Fruit fly (Drosophila melanogaster): ENCODE results near the gene CG11322.
A peak's percentile ranks its signal among the peaks of the same experiment; 100 is the strongest.

CG11322 gene

DNA sequence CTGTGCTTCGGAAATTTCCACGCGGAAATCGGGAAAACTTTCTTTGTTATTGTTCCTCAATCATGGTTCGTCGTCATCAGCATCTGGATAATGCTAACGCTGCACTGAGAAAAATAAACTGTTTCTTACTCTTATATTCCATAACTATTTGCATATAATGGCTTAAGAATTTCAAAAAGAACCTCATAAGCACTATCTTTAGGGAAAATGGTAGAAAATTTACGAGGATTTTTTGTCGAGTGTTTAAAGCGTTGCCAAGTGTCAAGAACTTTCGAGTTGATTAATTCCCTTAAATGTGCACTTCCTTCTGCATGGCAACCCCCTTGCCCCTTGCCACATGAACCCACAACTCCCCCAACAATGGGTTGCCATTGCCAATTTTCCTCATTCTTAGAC is 28.5 kb upstream of the CG11322 start (continued):
- peak in 1 of 2 experiments; percentile 63 for TF ChIP-seq Hr51 (GFP tag; optimal IDR thresholded peaks at IDR 0.05)
- TF ChIP-seq ttk (GFP tag; IDR thresholded peaks at IDR 0.05), result no peak
- no peak for TF ChIP-seq ftz-f1 (GFP tag; optimal IDR thresholded peaks at IDR 0.05)
- TF ChIP-seq pan (optimal IDR thresholded peaks at IDR 0.05), result no peak
- peak in 1 of 2 experiments; percentile 57 for TF ChIP-seq pan (GFP tag; optimal IDR thresholded peaks at IDR 0.05 in 1 of 2, IDR thresholded peaks at IDR 0.05 in 1 of 2)
- TF ChIP-seq unc-4 (GFP tag; IDR thresholded peaks at IDR 0.05; ENCODE audit: partially characterized antibody), result no peak
- TF ChIP-seq CG10267 (tag; optimal IDR thresholded peaks at IDR 0.05), result peak; percentile 31
- TF ChIP-seq CG17186 (GFP tag; optimal IDR thresholded peaks at IDR 0.05), result peak; percentile 32
- TF ChIP-seq fd64A (GFP tag; optimal IDR thresholded peaks at IDR 0.05), result no peak
- peak; percentile 42; the same call in 2 of the 3 replicates for TF ChIP-seq croc (GFP tag; conservative IDR thresholded peaks at IDR 0.05)
- no peak for TF ChIP-seq gcm2 (GFP tag; optimal IDR thresholded peaks at IDR 0.05)
- no peak for TF ChIP-seq fd102C (GFP tag; optimal IDR thresholded peaks at IDR 0.05)
- TF ChIP-seq CG7556 (GFP tag; optimal IDR thresholded peaks at IDR 0.05), result peak; percentile 61
- no peak for TF ChIP-seq onecut (GFP tag; IDR thresholded peaks at IDR 0.05)
- TF ChIP-seq CG6791 (GFP tag; IDR thresholded peaks at IDR 0.05; ENCODE audit: partially characterized antibody), result no peak
- peak; percentile 54 to 61 for TF ChIP-seq dpn (GFP tag; optimal IDR thresholded peaks at IDR 0.05)
- peak; percentile 44 for TF ChIP-seq CG1529 (GFP tag; optimal IDR thresholded peaks at IDR 0.05)
- no peak for TF ChIP-seq bbx (GFP tag; IDR thresholded peaks at IDR 0.05; ENCODE audit: partially characterized antibody)
- TF ChIP-seq BEAF-32 (GFP tag; optimal IDR thresholded peaks at IDR 0.05), result no peak
- no peak for TF ChIP-seq NK7.1 (GFP tag; optimal IDR thresholded peaks at IDR 0.05)
- no peak for TF ChIP-seq pita (GFP tag; optimal IDR thresholded peaks at IDR 0.05)
- TF ChIP-seq CG12299 (tag; optimal IDR thresholded peaks at IDR 0.05), result no peak
- no peak for TF ChIP-seq CG4730 (GFP tag; IDR thresholded peaks at IDR 0.05)
- TF ChIP-seq so (GFP tag; IDR thresholded peaks at IDR 0.05), result no peak
- TF ChIP-seq Atf3 (GFP tag; optimal IDR thresholded peaks at IDR 0.05), result peak; percentile 30
- no peak for TF ChIP-seq ato (GFP tag; IDR thresholded peaks at IDR 0.05; ENCODE audit: partially characterized antibody)
- peak; percentile 43 for TF ChIP-seq CG1602 (GFP tag; optimal IDR thresholded peaks at IDR 0.05)
- peak; percentile 12 for TF ChIP-seq CG8089 (GFP tag; optimal IDR thresholded peaks at IDR 0.05)
- peak; percentile 32 for TF ChIP-seq Atf6 (GFP tag; IDR thresholded peaks at IDR 0.05)
- 0 out of 3 replicates have a peak, but pooled peaks have one; percentile 50 for TF ChIP-seq ase (GFP tag; IDR thresholded peaks at IDR 0.05)
- TF ChIP-seq CG3065 (GFP tag; optimal IDR thresholded peaks at IDR 0.05), result no peak
- no peak for TF ChIP-seq CG2129 (GFP tag; IDR thresholded peaks at IDR 0.05; ENCODE audit: partially characterized antibody)
- peak; percentile 37; the same call in 1 of the 3 replicates for TF ChIP-seq CG34422 (GFP tag; IDR thresholded peaks at IDR 0.05)
- TF ChIP-seq CG12219 (GFP tag; optimal IDR thresholded peaks at IDR 0.05), result peak; percentile 38
- TF ChIP-seq gsb (GFP tag; IDR thresholded peaks at IDR 0.05), result no peak
- no peak for TF ChIP-seq nau (GFP tag; optimal IDR thresholded peaks at IDR 0.05)
- TF ChIP-seq CG17802 (tag; optimal IDR thresholded peaks at IDR 0.05), result peak; percentile 41
- peak in 1 of 2 experiments; percentile 88 for TF ChIP-seq bsh (GFP tag; optimal IDR thresholded peaks at IDR 0.05)
- TF ChIP-seq Med (GFP tag), result peak; percentile 90
- peak; percentile 52 for TF ChIP-seq NfI (GFP tag; optimal IDR thresholded peaks at IDR 0.05)
- peak; percentile 55 for TF ChIP-seq Atf-2 (GFP tag; optimal IDR thresholded peaks at IDR 0.05)
- peak; percentile 32; the same call in 1 of the 4 replicates for TF ChIP-seq Gug (GFP tag; IDR thresholded peaks at IDR 0.05)
- no peak for TF ChIP-seq CG8290 (GFP tag; optimal IDR thresholded peaks at IDR 0.05)
- TF ChIP-seq CG8290 (tag; optimal IDR thresholded peaks at IDR 0.05), result no peak
- no peak for TF ChIP-seq psq (GFP tag; optimal IDR thresholded peaks at IDR 0.05)
- TF ChIP-seq wor (GFP tag; IDR thresholded peaks at IDR 0.05), result no peak
- TF ChIP-seq Nf-YC (tag; optimal IDR thresholded peaks at IDR 0.05), result no peak
- no peak for TF ChIP-seq disco-r (GFP tag; optimal IDR thresholded peaks at IDR 0.05)
- peak; percentile 55; the same call in 1 of the 2 replicates for TF ChIP-seq CG5953 (GFP tag; IDR thresholded peaks at IDR 0.05)
- peak; percentile 37; the same call in 1 of the 2 replicates for TF ChIP-seq CG6272 (GFP tag; IDR thresholded peaks at IDR 0.05)
- no peak for TF ChIP-seq pho (GFP tag; optimal IDR thresholded peaks at IDR 0.05)

Data from whole organism, embryonic.